Worm (Caenorhabditis elegans) whole organism, midembryonic: ENCODE results near the gene ZK742.4.

Experiments used
- flt-1 ChIP-seq: fragments of 200-800 bp; sonication (Bioruptor generic); IDR thresholded peaks from 2 replicates; pipeline ENCODE4 v1.3.6; 2022; ENCODE audit warnings: missing genetic modification characterization, missing compliant biosample characterization
- klf-2 ChIP-seq: fragments of 200-800 bp; sonication (Bioruptor generic); conservative IDR thresholded peaks from 2 replicates; pipeline ENCODE4 v1.3.6; 2022; ENCODE audit warnings: missing genetic modification reagents, missing genetic modification characterization, missing compliant biosample characterization
- med-1 ChIP-seq: sonication (generic microtip); optimal IDR thresholded peaks from 2 replicates; lab custom pipeline; 2017; ENCODE audit warnings: missing genetic modification characterization, mild to moderate bottlenecking, missing compliant biosample characterization, antibody characterized with exemption, missing genetic modification reagents; ENCODE audit not compliant: insufficient read depth
- ref-1 ChIP-seq: fragments of 200-800 bp; sonication (Bioruptor generic); conservative IDR thresholded peaks from 2 replicates; pipeline ENCODE4 v1.3.6; 2022; ENCODE audit warnings: missing genetic modification reagents, missing genetic modification characterization, missing compliant biosample characterization
- ztf-29 ChIP-seq: fragments of 200-800 bp; sonication (Bioruptor generic); IDR thresholded peaks from 2 replicates; pipeline ENCODE4 v1.3.6; 2022; ENCODE audit warnings: missing genetic modification reagents, missing genetic modification characterization, missing compliant biosample characterization

DNA sequence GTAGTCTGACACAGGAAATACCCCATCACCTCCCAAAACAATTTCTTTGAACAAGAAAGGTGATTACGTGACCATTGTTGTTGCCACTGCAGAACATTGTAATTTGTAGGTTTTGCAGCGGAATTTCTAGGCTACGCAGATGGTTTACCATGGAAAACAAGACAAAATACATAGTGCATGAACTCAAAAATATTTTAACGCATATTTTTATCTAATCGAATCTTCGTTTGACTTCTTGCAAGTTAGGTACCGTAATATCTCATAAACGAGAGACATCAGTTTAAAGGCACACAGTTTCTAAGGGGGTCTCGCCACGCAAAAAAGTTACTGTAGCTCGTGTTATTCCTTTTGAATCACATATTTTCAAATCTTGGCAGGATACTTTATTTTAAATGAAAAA is 32.6 kb downstream of the ZK742.4 start:
- TF ChIP-seq ref-1 (GFP tag; lab: Robert Waterston, UW), result no peak
- TF ChIP-seq med-1 (GFP tag; lab: Kevin White, UChicago), result no peak
- TF ChIP-seq ztf-29 (GFP tag; lab: Robert Waterston, UW), result no peak
- no peak for TF ChIP-seq flt-1 (GFP tag; lab: Robert Waterston, UW)
- no peak for TF ChIP-seq klf-2 (GFP tag; lab: Robert Waterston, UW)
